Worm (Caenorhabditis elegans) whole organism, L4/young adult: ENCODE data around the gene col-12.
A peak's percentile ranks its signal among the peaks of the same experiment; 100 is the strongest.

Experiments used
- W03F9.2 ChIP-seq: fragments of 150-350 bp; optimal IDR thresholded peaks from 2 replicates; lab custom pipeline; 2014; ENCODE audit warnings: missing biosample characterization, missing genetic modification characterization
- dao-5 ChIP-seq: sonication (generic microtip); optimal IDR thresholded peaks from 2 replicates; lab custom pipeline; 2016; ENCODE audit warnings: missing genotype, missing genetic modification characterization, moderate library complexity, missing compliant biosample characterization
- him-1 ChIP-seq: sonication (generic microtip); optimal IDR thresholded peaks from 2 replicates; lab custom pipeline; 2016; ENCODE audit warnings: missing genotype, missing genetic modification reagents, missing genetic modification characterization, missing compliant biosample characterization

Gene col-12

ce11 chrV:10462066-10462465, 37.1 kb upstream of the col-12 start, which contains the start of gene chw-1:
TSS of gene chw-1 (plus strand) at chrV:10462282.
- TF ChIP-seq dao-5 (tag; lab: Kevin White, UChicago) (no peak), W03F9.2 (tag; lab: Kevin White, UChicago) (no peak), him-1 (tag; lab: Kevin White, UChicago) (no peak)

ce11 chrV:10460685-10461084, 35.7 kb upstream of the col-12 start:
- TF ChIP-seq him-1 (tag; lab: Kevin White, UChicago), result no peak
- no peak for TF ChIP-seq dao-5 (tag; lab: Kevin White, UChicago)
- no peak for TF ChIP-seq W03F9.2 (tag; lab: Kevin White, UChicago)

DNA sequence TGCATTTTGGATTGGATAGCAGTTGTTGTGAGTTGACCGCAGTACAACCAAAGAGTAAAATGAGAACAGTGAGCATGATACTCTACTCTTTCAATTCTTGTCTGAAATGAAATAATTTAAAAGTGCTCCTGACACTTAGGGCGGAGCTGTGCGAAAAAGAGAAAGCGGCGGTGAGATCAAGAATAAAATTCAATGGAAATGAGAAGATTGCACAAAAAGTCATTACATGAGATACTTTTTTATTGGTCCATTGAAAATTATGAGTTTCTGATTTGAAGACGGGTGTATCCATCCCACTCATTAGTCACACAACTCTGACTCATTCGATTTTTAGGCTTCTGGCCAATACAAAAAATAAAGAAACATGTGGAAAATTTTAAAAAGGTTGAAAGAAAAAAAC, 32.2 kb upstream of the col-12 start, which contains the start of gene F22E12.1:
Gene F22E12.1 (minus strand): TSS at position 101 of the 400 bp plus-strand sequence.
- TF ChIP-seq W03F9.2 (tag; lab: Kevin White, UChicago), result no peak
- no peak for TF ChIP-seq him-1 (tag; lab: Kevin White, UChicago)
- no peak for TF ChIP-seq dao-5 (tag; lab: Kevin White, UChicago)

ce11 chrV:10453466-10453865, 28.5 kb upstream of the col-12 start, which contains the start of gene Y32F6A.5:
TSS of gene Y32F6A.5 (minus strand) at chrV:10453605.
- TF ChIP-seq W03F9.2 (tag; lab: Kevin White, UChicago) (no peak), him-1 (tag; lab: Kevin White, UChicago) (no peak), dao-5 (tag; lab: Kevin White, UChicago) (no peak)

- TF ChIP-seq dao-5 (tag; lab: Kevin White, UChicago) (no peak), W03F9.2 (tag; lab: Kevin White, UChicago) (no peak), him-1 (tag; lab: Kevin White, UChicago) (no peak)
These were observed 16.4 kb upstream of the col-12 start, which contains the start of gene pap-1 for ce11 chrV:10441135-10442024. TSS of gene pap-1 (plus strand) at chrV:10441974.

ce11 chrV:10440723-10441122, 15.7 kb upstream of the col-12 start, which contains the start of gene snf-10:
TSS of gene snf-10 (minus strand) at chrV:10440823.
- no peak for TF ChIP-seq dao-5 (tag; lab: Kevin White, UChicago)
- TF ChIP-seq W03F9.2 (tag; lab: Kevin White, UChicago), result no peak
- no peak for TF ChIP-seq him-1 (tag; lab: Kevin White, UChicago)

ce11 chrV:10436612-10437011, 11.6 kb upstream of the col-12 start, which contains the start of gene set-22:
TSS of gene set-22 (plus strand) at chrV:10436912.
- TF ChIP-seq W03F9.2 (tag; lab: Kevin White, UChicago) (no peak), him-1 (tag; lab: Kevin White, UChicago) (no peak), dao-5 (tag; lab: Kevin White, UChicago) (no peak)

- TF ChIP-seq him-1 (tag; lab: Kevin White, UChicago), result no peak
- no peak for TF ChIP-seq dao-5 (tag; lab: Kevin White, UChicago)
- TF ChIP-seq W03F9.2 (tag; lab: Kevin White, UChicago), result no peak
These were observed 10.2 kb upstream of the col-12 start for ce11 chrV:10435198-10435597.

- TF ChIP-seq dao-5 (tag; lab: Kevin White, UChicago), result no peak
- no peak for TF ChIP-seq W03F9.2 (tag; lab: Kevin White, UChicago)
- no peak for TF ChIP-seq him-1 (tag; lab: Kevin White, UChicago)
These were observed 8.7 kb upstream of the col-12 start, which contains the start of gene Y32F6A.4 for ce11 chrV:10433721-10434120. TSS of gene Y32F6A.4 (minus strand) at chrV:10434067.

- TF ChIP-seq dao-5 (tag; lab: Kevin White, UChicago), result no peak
- TF ChIP-seq him-1 (tag; lab: Kevin White, UChicago), result no peak
- no peak for TF ChIP-seq W03F9.2 (tag; lab: Kevin White, UChicago)
These were observed 7.6 kb upstream of the col-12 start for ce11 chrV:10432607-10433006.

DNA sequence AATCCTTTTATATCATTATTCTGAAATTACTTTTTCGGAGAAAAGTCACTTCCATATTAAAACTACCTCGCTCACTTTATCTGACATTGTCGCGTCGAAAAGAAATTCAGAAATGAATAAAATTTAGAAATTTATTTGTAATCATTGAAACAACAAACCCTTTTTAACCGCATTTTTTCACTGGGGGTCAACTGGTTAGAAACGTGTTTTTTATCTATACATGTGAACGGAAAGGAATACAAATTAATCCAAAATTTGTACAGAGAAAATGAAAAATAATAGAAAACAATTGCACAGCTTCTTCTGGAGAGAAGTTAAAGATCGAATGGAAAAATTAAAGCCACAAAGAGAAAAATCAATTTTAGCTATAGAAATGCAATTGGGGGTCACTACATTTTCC, 3.6 kb upstream of the col-12 start, which contains the start of gene tag-314:
Gene tag-314 (minus strand): TSS at position 101 of the 400 bp plus-strand sequence.
- TF ChIP-seq W03F9.2 (tag; lab: Kevin White, UChicago) (no peak), him-1 (tag; lab: Kevin White, UChicago) (no peak), dao-5 (tag; lab: Kevin White, UChicago) (no peak)

DNA sequence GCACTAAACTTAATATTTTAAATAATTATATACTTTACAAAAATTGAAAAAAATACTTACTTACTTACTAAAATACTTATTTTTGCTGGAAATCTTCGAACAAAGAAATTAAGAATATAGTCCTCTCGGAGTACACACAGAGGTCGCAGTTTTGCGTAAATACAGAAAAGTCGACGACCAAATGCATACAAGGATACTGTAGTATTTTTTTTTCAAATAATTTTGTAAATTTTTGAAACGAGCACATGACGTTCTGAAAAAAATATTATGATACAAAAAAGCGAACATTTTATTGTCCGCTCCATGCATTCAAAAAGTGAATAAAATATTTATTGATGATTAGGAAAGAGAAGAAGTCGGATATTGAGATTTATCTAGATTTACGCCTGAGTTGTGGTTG, 1.3 kb upstream of the col-12 start, which contains the start of gene apc-10:
Gene apc-10 (minus strand): TSS at position 101 of the 400 bp plus-strand sequence.
- no peak for TF ChIP-seq dao-5 (tag; lab: Kevin White, UChicago)
- peak; percentile 23 for TF ChIP-seq W03F9.2 (tag; lab: Kevin White, UChicago)
- TF ChIP-seq him-1 (tag; lab: Kevin White, UChicago), result no peak

- TF ChIP-seq dao-5 (tag; lab: Kevin White, UChicago) (no peak), W03F9.2 (tag; lab: Kevin White, UChicago) (no peak), him-1 (tag; lab: Kevin White, UChicago) (no peak)
These were observed 1.5 kb downstream of the col-12 start for ce11 chrV:10423511-10423910.
